Fruit fly (Drosophila melanogaster): Measurements from ENCODE around the gene CG43063.

Gene CG43063

dm6 chr3R:13065180-13065757 lies 20.8 kb upstream of the CG43063 start:
- TF ChIP-seq usp (GFP tag; optimal IDR thresholded peaks at IDR 0.05) (no peak), sage (GFP tag; optimal IDR thresholded peaks at IDR 0.05) (no peak), Dif (GFP tag; optimal IDR thresholded peaks at IDR 0.05; ENCODE audit: partially characterized antibody) (no peak), dmrt93B (GFP tag; optimal IDR thresholded peaks at IDR 0.05) (no peak), fru (GFP tag; optimal IDR thresholded peaks at IDR 0.05) (no peak)

dm6 chr3R:13068022-13068421 lies 18.0 kb upstream of the CG43063 start:
- peak; percentile 35 for TF ChIP-seq fru (GFP tag; optimal IDR thresholded peaks at IDR 0.05)
- TF ChIP-seq Sp1 (GFP tag; optimal IDR thresholded peaks at IDR 0.05), result peak; percentile 66
- TF ChIP-seq dsf (GFP tag; optimal IDR thresholded peaks at IDR 0.05; ENCODE audit: borderline replicate concordance), result peak; percentile 47
- TF ChIP-seq br (GFP tag; optimal IDR thresholded peaks at IDR 0.05), result peak; percentile 54
- TF ChIP-seq woc (GFP tag; optimal IDR thresholded peaks at IDR 0.05), result no peak
- peak; percentile 10 for TF ChIP-seq brk (GFP tag; optimal IDR thresholded peaks at IDR 0.05)
- peak; percentile 34 for TF ChIP-seq sv (GFP tag; optimal IDR thresholded peaks at IDR 0.05)
- no peak for TF ChIP-seq Hr78 (GFP tag; optimal IDR thresholded peaks at IDR 0.05)
- TF ChIP-seq dmrt93B (GFP tag; optimal IDR thresholded peaks at IDR 0.05), result peak; percentile 63
- peak in 1 of 2 experiments; percentile 66 for TF ChIP-seq foxo (GFP tag; optimal IDR thresholded peaks at IDR 0.05)
- no peak for TF ChIP-seq Vsx2 (GFP tag; optimal IDR thresholded peaks at IDR 0.05; ENCODE audit: partially characterized antibody)
- no peak for TF ChIP-seq sage (GFP tag; optimal IDR thresholded peaks at IDR 0.05)
- TF ChIP-seq Abd-B (GFP tag; optimal IDR thresholded peaks at IDR 0.05), result no peak
- TF ChIP-seq CG32264 (GFP tag; optimal IDR thresholded peaks at IDR 0.05), result peak; percentile 9
- TF ChIP-seq psq (GFP tag; optimal IDR thresholded peaks at IDR 0.05), result peak; percentile 37
- TF ChIP-seq HLH106 (tag; optimal IDR thresholded peaks at IDR 0.05), result peak; percentile 61
- TF ChIP-seq Hr83 (GFP tag; optimal IDR thresholded peaks at IDR 0.05; ENCODE audit: poor library complexity, severe bottlenecking), result peak; percentile 74
- TF ChIP-seq Jra (GFP tag; optimal IDR thresholded peaks at IDR 0.05), result peak; percentile 43
- TF ChIP-seq Hnf4 (GFP tag; optimal IDR thresholded peaks at IDR 0.05), result no peak
- peak; percentile 37 for TF ChIP-seq GATAd (GFP tag; optimal IDR thresholded peaks at IDR 0.05)
- TF ChIP-seq CG9705 (GFP tag; optimal IDR thresholded peaks at IDR 0.05), result peak; percentile 66
- no peak for TF ChIP-seq dl (GFP tag; optimal IDR thresholded peaks at IDR 0.05; ENCODE audit: insufficient read depth in 1 of 2, partially characterized antibody in 2 of 2)
- peak; percentile 70 for TF ChIP-seq h (GFP tag; optimal IDR thresholded peaks at IDR 0.05)
- no peak for TF ChIP-seq Rel (GFP tag; optimal IDR thresholded peaks at IDR 0.05)
- no peak for TF ChIP-seq Rel (tag; optimal IDR thresholded peaks at IDR 0.05)
- peak; percentile 67 for TF ChIP-seq OdsH (GFP tag; optimal IDR thresholded peaks at IDR 0.05)
- peak; percentile 17 for TF ChIP-seq ey (GFP tag; optimal IDR thresholded peaks at IDR 0.05)
- peak; percentile 84 for TF ChIP-seq rgr (GFP tag; optimal IDR thresholded peaks at IDR 0.05)

DNA sequence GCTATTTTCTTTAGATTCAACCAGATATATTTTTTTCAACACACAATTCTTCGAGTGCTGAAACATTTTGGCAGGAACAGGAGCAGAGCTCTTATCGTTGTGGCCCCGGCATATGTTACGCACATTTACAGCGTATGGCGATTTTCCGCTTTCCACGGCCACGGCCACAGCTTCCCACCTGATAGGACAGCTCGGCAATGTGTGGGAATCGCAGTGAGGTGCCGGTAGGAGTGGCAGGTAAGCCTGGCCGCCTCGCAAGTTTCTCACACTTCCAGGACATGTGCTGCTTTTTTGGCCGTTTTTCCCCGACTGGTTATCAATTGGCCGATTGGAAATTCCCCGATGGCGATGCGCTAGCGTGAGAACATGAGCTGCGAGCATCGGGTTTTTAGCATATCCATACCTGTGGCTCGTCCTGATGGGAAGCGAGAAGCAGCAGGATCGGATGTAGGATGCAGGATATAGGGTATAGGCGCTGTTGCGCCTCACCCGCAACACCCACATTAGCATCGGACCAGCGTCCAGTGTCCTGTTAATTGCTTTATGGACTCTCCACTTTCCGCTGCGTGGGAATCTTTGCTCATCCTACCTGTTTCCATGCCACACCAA lies 15.9 kb upstream of the CG43063 start:
- TF ChIP-seq Sp1 (GFP tag; optimal IDR thresholded peaks at IDR 0.05) (no peak), jim (GFP tag; optimal IDR thresholded peaks at IDR 0.05) (no peak), tai (GFP tag; optimal IDR thresholded peaks at IDR 0.05) (no peak)

- no peak for TF ChIP-seq Hr78 (GFP tag; optimal IDR thresholded peaks at IDR 0.05)
- no peak for TF ChIP-seq GATAd (GFP tag; optimal IDR thresholded peaks at IDR 0.05)
- TF ChIP-seq pan (optimal IDR thresholded peaks at IDR 0.05), result no peak
- no peak for TF ChIP-seq ey (GFP tag; optimal IDR thresholded peaks at IDR 0.05)
- TF ChIP-seq sv (GFP tag; optimal IDR thresholded peaks at IDR 0.05), result no peak
- no peak for TF ChIP-seq tai (GFP tag; optimal IDR thresholded peaks at IDR 0.05)
- TF ChIP-seq Mio (GFP tag; optimal IDR thresholded peaks at IDR 0.05), result no peak
- no peak for TF ChIP-seq brk (GFP tag; optimal IDR thresholded peaks at IDR 0.05)
- TF ChIP-seq Sp1 (GFP tag; optimal IDR thresholded peaks at IDR 0.05), result no peak
- no peak for TF ChIP-seq CG9705 (GFP tag; optimal IDR thresholded peaks at IDR 0.05)
- no peak for TF ChIP-seq Hnf4 (GFP tag; optimal IDR thresholded peaks at IDR 0.05)
- TF ChIP-seq dmrt93B (GFP tag; optimal IDR thresholded peaks at IDR 0.05), result no peak
- no peak for TF ChIP-seq h (GFP tag; optimal IDR thresholded peaks at IDR 0.05)
- no peak for TF ChIP-seq dsf (GFP tag; optimal IDR thresholded peaks at IDR 0.05; ENCODE audit: borderline replicate concordance)
- no peak for TF ChIP-seq foxo (GFP tag; optimal IDR thresholded peaks at IDR 0.05)
- no peak for TF ChIP-seq Dif (GFP tag; optimal IDR thresholded peaks at IDR 0.05; ENCODE audit: partially characterized antibody)
- TF ChIP-seq Dfd (GFP tag; optimal IDR thresholded peaks at IDR 0.05), result no peak
- no peak for TF ChIP-seq fru (GFP tag; optimal IDR thresholded peaks at IDR 0.05)
- TF ChIP-seq Abd-B (GFP tag; optimal IDR thresholded peaks at IDR 0.05), result no peak
These were observed 14.0 kb upstream of the CG43063 start for dm6 chr3R:13072052-13072451.
